Fruit fly (Drosophila melanogaster) whole organism, embryonic: ENCODE measurements around the gene CG1632.

Experiments
- Adf1 ChIP-seq: fragments of 200-800 bp; sonication (Bioruptor generic); IDR thresholded peaks from 2 replicates; pipeline ENCODE4 v1.3.6; 2022; ENCODE audit warnings: missing biosample characterization, missing genetic modification characterization
- Bgb ChIP-seq: fragments of 200-800 bp; sonication (Bioruptor generic); IDR thresholded peaks from 2 replicates; pipeline ENCODE4 v1.3.6; 2022; ENCODE audit warnings: missing biosample characterization, missing genetic modification characterization; ENCODE audit not compliant: partially characterized antibody
- BtbVII ChIP-seq: fragments of 200-800 bp; sonication (Bioruptor generic); optimal IDR thresholded peaks from 3 replicates; lab custom pipeline; 2017; ENCODE audit warnings: missing biosample characterization, mild to moderate bottlenecking, missing genetic modification characterization
- Bteb2 ChIP-seq: fragments of 200-800 bp; sonication (Bioruptor generic); optimal IDR thresholded peaks from 2 replicates; lab custom pipeline; 2016; ENCODE audit warnings: missing biosample characterization, missing genetic modification characterization
- CG10267 ChIP-seq: fragments of 200-800 bp; sonication (Bioruptor generic); optimal IDR thresholded peaks from 2 replicates; lab custom pipeline; 2018; ENCODE audit warnings: missing biosample characterization, mild to moderate bottlenecking, missing genetic modification characterization, moderate library complexity
- CG10462 ChIP-seq: fragments of 200-800 bp; sonication (Bioruptor generic); optimal IDR thresholded peaks from 2 replicates; lab custom pipeline; 2016; ENCODE audit warnings: missing biosample characterization, missing genetic modification characterization
- CG11504 ChIP-seq: fragments of 200-800 bp; sonication (Bioruptor generic); optimal IDR thresholded peaks from 3 replicates; lab custom pipeline; 2019; ENCODE audit warnings: missing biosample characterization, mild to moderate bottlenecking, missing genetic modification characterization, moderate library complexity
- CG11723 ChIP-seq: fragments of 200-800 bp; sonication (Bioruptor generic); optimal IDR thresholded peaks from 2 replicates; lab custom pipeline; 2017; ENCODE audit warnings: missing biosample characterization, mild to moderate bottlenecking, missing genetic modification characterization
- CG13123 ChIP-seq: fragments of 200-800 bp; sonication (Bioruptor generic); optimal IDR thresholded peaks from 2 replicates; lab custom pipeline; 2016; ENCODE audit warnings: missing biosample characterization, missing genetic modification characterization
- CG13894 ChIP-seq: fragments of 200-800 bp; sonication (Bioruptor generic); optimal IDR thresholded peaks from 3 replicates; lab custom pipeline; 2018; ENCODE audit warnings: missing biosample characterization, mild to moderate bottlenecking, missing genetic modification characterization, moderate library complexity
- CG14050 ChIP-seq: fragments of 200-800 bp; sonication (Bioruptor generic); IDR thresholded peaks from 3 replicates; pipeline ENCODE4 v1.3.6; 2022; ENCODE audit warnings: missing biosample characterization, missing genetic modification characterization
- CG15601 ChIP-seq: fragments of 200-800 bp; sonication (Bioruptor generic); optimal IDR thresholded peaks from 3 replicates; lab custom pipeline; 2019; ENCODE audit warnings: missing biosample characterization, mild to moderate bottlenecking, missing genetic modification characterization, moderate library complexity
- CG15696 ChIP-seq: fragments of 200-800 bp; sonication (Bioruptor generic); optimal IDR thresholded peaks from 2 replicates; lab custom pipeline; 2019; ENCODE audit warnings: missing biosample characterization, mild to moderate bottlenecking, missing genetic modification characterization, moderate library complexity
- CG18764 ChIP-seq: fragments of 200-800 bp; sonication (Bioruptor generic); optimal IDR thresholded peaks from 3 replicates; lab custom pipeline; 2016; ENCODE audit warnings: missing biosample characterization, missing genetic modification characterization
- CG2889 ChIP-seq: fragments of 200-800 bp; sonication (Bioruptor generic); IDR thresholded peaks from 3 replicates; pipeline ENCODE4 v1.3.6; 2022; ENCODE audit warnings: missing biosample characterization, missing genetic modification characterization
- CG31224 ChIP-seq: fragments of 200-800 bp; sonication (Bioruptor generic); IDR thresholded peaks from 2 replicates; pipeline ENCODE4 v1.3.6; 2022; ENCODE audit warnings: missing biosample characterization, missing genetic modification characterization
- CG3407 ChIP-seq: fragments of 200-800 bp; sonication (Bioruptor generic); optimal IDR thresholded peaks from 2 replicates; lab custom pipeline; 2018; ENCODE audit warnings: missing biosample characterization, mild to moderate bottlenecking, missing genetic modification characterization
- CG3838 ChIP-seq: fragments of 200-800 bp; sonication (Bioruptor generic); optimal IDR thresholded peaks from 3 replicates; lab custom pipeline; 2016; ENCODE audit warnings: missing biosample characterization, missing genetic modification characterization
- CG4617 ChIP-seq: fragments of 200-800 bp; sonication (Bioruptor generic); optimal IDR thresholded peaks from 3 replicates; lab custom pipeline; 2016; ENCODE audit warnings: missing biosample characterization, missing genetic modification characterization, borderline replicate concordance
- CG4730 ChIP-seq: fragments of 200-800 bp; sonication (Bioruptor generic); IDR thresholded peaks from 2 replicates; pipeline ENCODE4 v1.3.6; 2022; ENCODE audit warnings: missing biosample characterization, missing genetic modification characterization
- CG5245 ChIP-seq: fragments of 200-800 bp; sonication (Bioruptor generic); optimal IDR thresholded peaks from 3 replicates; lab custom pipeline; 2016; ENCODE audit warnings: missing biosample characterization, missing genetic modification characterization
- CG6254 ChIP-seq: fragments of 200-800 bp; sonication (Bioruptor generic); optimal IDR thresholded peaks from 3 replicates; lab custom pipeline; 2017; ENCODE audit warnings: mild to moderate bottlenecking, missing biosample characterization, missing genetic modification reagents, missing genetic modification characterization
- CrebB ChIP-seq: fragments of 200-800 bp; sonication (Bioruptor generic); optimal IDR thresholded peaks from 3 replicates; lab custom pipeline; 2018; ENCODE audit warnings: missing biosample characterization, mild to moderate bottlenecking, missing genetic modification characterization
- Dll ChIP-seq: fragments of 200-800 bp; sonication (Bioruptor generic); IDR thresholded peaks from 4 replicates; pipeline ENCODE4 v1.3.6; 2022; ENCODE audit warnings: missing biosample characterization, missing genetic modification characterization; ENCODE audit not compliant: partially characterized antibody
- ERR ChIP-seq: fragments of 200-800 bp; sonication (Bioruptor generic); optimal IDR thresholded peaks from 2 replicates; lab custom pipeline; 2016; ENCODE audit warnings: missing biosample characterization, missing genetic modification characterization
- Eip74EF ChIP-seq, 2 experiments: fragments of 200-800 bp in 1 of 2; fragments of >200 bp in 1 of 2; sonication (Bioruptor generic) in 1 of 2; optimal IDR thresholded peaks; 2 replicates each; lab custom pipeline; 2017 to 2019; ENCODE audit warnings: missing biosample characterization in 2 of 2, missing genetic modification characterization in 2 of 2, mild to moderate bottlenecking in 1 of 2, moderate library complexity in 1 of 2
- Fer3 ChIP-seq: fragments of 200-800 bp; sonication (Bioruptor generic); optimal IDR thresholded peaks from 2 replicates; lab custom pipeline; 2018; ENCODE audit warnings: missing biosample characterization, mild to moderate bottlenecking, missing genetic modification characterization, moderate library complexity
- Hmx ChIP-seq: fragments of 200-800 bp; sonication (Bioruptor generic); optimal IDR thresholded peaks from 2 replicates; lab custom pipeline; 2016; ENCODE audit warnings: missing biosample characterization, missing genetic modification characterization
- Hr3 ChIP-seq: fragments of 200-800 bp; sonication (Bioruptor generic); optimal IDR thresholded peaks from 3 replicates; lab custom pipeline; 2016; ENCODE audit warnings: missing biosample characterization, missing genetic modification characterization
- Lhr ChIP-seq: fragments of 200-800 bp; sonication (Bioruptor generic); optimal IDR thresholded peaks from 3 replicates; lab custom pipeline; 2017; ENCODE audit warnings: mild to moderate bottlenecking, missing biosample characterization, missing genetic modification reagents, missing genetic modification characterization
- NK7.1 ChIP-seq: fragments of 200-800 bp; sonication (Bioruptor generic); optimal IDR thresholded peaks from 3 replicates; lab custom pipeline; 2016; ENCODE audit warnings: missing biosample characterization, missing genetic modification characterization
- Nf-YB ChIP-seq: fragments of 200-800 bp; sonication (Bioruptor generic); optimal IDR thresholded peaks from 3 replicates; lab custom pipeline; 2019; ENCODE audit warnings: missing biosample characterization, mild to moderate bottlenecking, missing genetic modification characterization, moderate library complexity
- Opbp ChIP-seq: fragments of 200-800 bp; sonication (Bioruptor generic); IDR thresholded peaks from 3 replicates; pipeline ENCODE4 v1.3.6; 2022; ENCODE audit warnings: missing biosample characterization, missing genetic modification characterization; ENCODE audit not compliant: partially characterized antibody
- PHDP ChIP-seq: fragments of 200-800 bp; sonication (Bioruptor generic); optimal IDR thresholded peaks from 3 replicates; lab custom pipeline; 2018; ENCODE audit warnings: missing biosample characterization, mild to moderate bottlenecking, missing genetic modification characterization, moderate library complexity
- Sry-β ChIP-seq: fragments of 200-800 bp; sonication (Bioruptor generic); optimal IDR thresholded peaks from 2 replicates; lab custom pipeline; 2018; ENCODE audit warnings: missing biosample characterization, mild to moderate bottlenecking, missing genetic modification characterization, moderate library complexity
- btn ChIP-seq: fragments of 200-800 bp; sonication (Bioruptor generic); optimal IDR thresholded peaks from 2 replicates; lab custom pipeline; 2016; ENCODE audit warnings: missing biosample characterization, missing genetic modification characterization
- cato ChIP-seq: fragments of 200-800 bp; sonication (Bioruptor generic); optimal IDR thresholded peaks from 2 replicates; lab custom pipeline; 2016; ENCODE audit warnings: missing biosample characterization, missing genetic modification characterization, borderline replicate concordance
- caup ChIP-seq: fragments of 200-800 bp; sonication (Bioruptor generic); optimal IDR thresholded peaks from 3 replicates; lab custom pipeline; 2017; ENCODE audit warnings: missing biosample characterization, mild to moderate bottlenecking, missing genetic modification characterization, moderate library complexity; ENCODE audit not compliant: severe bottlenecking
- disco-r ChIP-seq: fragments of 200-800 bp; sonication (Bioruptor generic); optimal IDR thresholded peaks from 2 replicates; lab custom pipeline; 2016; ENCODE audit warnings: missing biosample characterization, missing genetic modification characterization
- eyg ChIP-seq: fragments of 200-800 bp; sonication (Bioruptor generic); optimal IDR thresholded peaks from 3 replicates; lab custom pipeline; 2016; ENCODE audit warnings: missing biosample characterization, missing genetic modification characterization
- fd102C ChIP-seq: fragments of 200-800 bp; sonication (Bioruptor generic); optimal IDR thresholded peaks from 2 replicates; lab custom pipeline; 2018; ENCODE audit warnings: missing biosample characterization, mild to moderate bottlenecking, missing genetic modification characterization, moderate library complexity
- fru ChIP-seq: fragments of >200 bp; optimal IDR thresholded peaks from 2 replicates; lab custom pipeline; 2017
- jigr1 ChIP-seq: fragments of 200-800 bp; sonication (Bioruptor generic); IDR thresholded peaks from 3 replicates; pipeline ENCODE4 v1.3.6; 2022; ENCODE audit warnings: missing biosample characterization, missing genetic modification characterization
- kah ChIP-seq: fragments of 200-800 bp; sonication (Bioruptor generic); optimal IDR thresholded peaks from 2 replicates; lab custom pipeline; 2018; ENCODE audit warnings: missing biosample characterization, mild to moderate bottlenecking, missing genetic modification characterization
- klu ChIP-seq: fragments of 200-800 bp; sonication (Bioruptor generic); IDR thresholded peaks from 2 replicates; pipeline ENCODE4 v1.3.6; 2022; ENCODE audit warnings: missing biosample characterization, missing genetic modification characterization
- peb ChIP-seq: fragments of 200-800 bp; sonication (Bioruptor generic); IDR thresholded peaks from 2 replicates; pipeline ENCODE4 v1.3.6; 2022; ENCODE audit warnings: missing biosample characterization, missing genetic modification characterization
- sim ChIP-seq: fragments of 200-800 bp; sonication (Bioruptor generic); IDR thresholded peaks from 2 replicates; pipeline ENCODE4 v1.3.6; 2022; ENCODE audit warnings: missing biosample characterization, missing genetic modification characterization
- slp2 ChIP-seq: fragments of 200-800 bp; sonication (Bioruptor generic); optimal IDR thresholded peaks from 2 replicates; lab custom pipeline; 2016; ENCODE audit warnings: missing biosample characterization, missing genetic modification characterization
- so ChIP-seq: fragments of 200-800 bp; sonication (Bioruptor generic); IDR thresholded peaks from 3 replicates; pipeline ENCODE4 v1.3.6; 2022; ENCODE audit warnings: missing biosample characterization, missing genetic modification characterization

Gene CG1632

DNA sequence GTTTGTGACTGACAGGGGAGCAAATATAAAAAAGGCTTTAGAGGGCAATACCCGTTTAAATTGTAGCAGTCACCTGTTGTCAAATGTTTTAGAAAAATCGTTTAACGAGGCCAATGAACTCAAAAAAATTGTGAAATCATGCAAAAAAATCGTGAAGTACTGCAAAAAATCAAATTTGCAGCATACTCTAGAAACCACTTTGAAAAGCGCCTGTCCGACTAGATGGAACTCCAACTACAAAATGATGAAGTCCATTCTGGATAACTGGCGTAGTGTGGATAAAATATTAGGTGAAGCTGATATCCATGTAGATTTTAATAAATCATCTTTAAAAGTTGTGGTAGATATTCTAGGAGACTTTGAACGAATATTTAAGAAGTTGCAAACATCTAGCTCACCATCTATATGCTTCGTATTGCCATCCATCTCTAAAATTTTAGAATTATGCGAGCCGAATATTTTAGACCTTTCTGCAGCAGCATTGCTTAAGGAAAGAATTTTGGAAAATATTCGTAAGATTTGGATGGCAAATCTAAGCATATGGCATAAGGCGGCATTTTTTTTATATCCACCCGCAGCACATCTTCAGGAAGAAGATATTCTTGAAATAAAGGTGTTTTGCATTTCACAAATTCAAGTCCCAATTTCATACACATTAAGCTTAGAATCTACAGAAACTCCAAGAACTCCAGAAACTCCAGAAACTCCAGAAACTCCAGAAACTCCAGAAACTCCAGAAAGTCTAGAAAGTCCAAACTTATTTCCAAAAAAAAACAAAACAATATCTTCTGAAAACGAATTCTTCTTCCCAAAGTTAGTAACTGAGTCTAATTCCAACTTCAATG is 42.2 kb downstream of the CG1632 start (continued):
- no peak for TF ChIP-seq CG6254 (GFP tag; lab: Kevin White, UChicago)
- TF ChIP-seq kah (GFP tag; lab: Kevin White, UChicago): no peak
- TF ChIP-seq Sry-β (GFP tag; lab: Kevin White, UChicago): no peak
- no peak for TF ChIP-seq slp2 (GFP tag; lab: Kevin White, UChicago)
- TF ChIP-seq peb (GFP tag; lab: Robert Waterston, UW): no peak
- TF ChIP-seq ERR (GFP tag; lab: Kevin White, UChicago): no peak
- TF ChIP-seq disco-r: no peak
- no peak for TF ChIP-seq CG15696 (tag; lab: Kevin White, UChicago)
- no peak for TF ChIP-seq Nf-YB (GFP tag; lab: Kevin White, UChicago)
- TF ChIP-seq Lhr (GFP tag; lab: Kevin White, UChicago): no peak
- TF ChIP-seq PHDP (tag; lab: Kevin White, UChicago): no peak
- TF ChIP-seq CG2889 (GFP tag; lab: Robert Waterston, UW): no peak
- TF ChIP-seq CG15601 (tag; lab: Kevin White, UChicago): no peak
- no peak for TF ChIP-seq NK7.1 (GFP tag; lab: Kevin White, UChicago)
- no peak for TF ChIP-seq CG3838 (GFP tag; lab: Kevin White, UChicago)
- no peak for TF ChIP-seq jigr1 (GFP tag; lab: Robert Waterston, UW)
- TF ChIP-seq CG4730 (GFP tag; lab: Robert Waterston, UW): no peak
- TF ChIP-seq caup (GFP tag; lab: Kevin White, UChicago): no peak
- no peak for TF ChIP-seq Bteb2 (GFP tag; lab: Kevin White, UChicago)
- TF ChIP-seq eyg (GFP tag; lab: Kevin White, UChicago): no peak
- TF ChIP-seq fd102C (GFP tag; lab: Kevin White, UChicago): peak; percentile 35
- no peak for TF ChIP-seq CG10267 (tag; lab: Kevin White, UChicago)
- TF ChIP-seq sim (GFP tag; lab: Robert Waterston, UW): no peak
- TF ChIP-seq Bgb: no peak
- TF ChIP-seq CG10462 (GFP tag; lab: Kevin White, UChicago): no peak
- no peak for TF ChIP-seq CG3407 (GFP tag; lab: Kevin White, UChicago)
- TF ChIP-seq CG14050 (GFP tag; lab: Robert Waterston, UW): no peak
- TF ChIP-seq CG18764 (GFP tag; lab: Kevin White, UChicago): peak; percentile 76
- no peak for TF ChIP-seq CG11504 (tag; lab: Kevin White, UChicago)
- no peak for TF ChIP-seq BtbVII (GFP tag; lab: Kevin White, UChicago)
- TF ChIP-seq CG13123 (GFP tag; lab: Kevin White, UChicago): peak; percentile 7
- TF ChIP-seq Eip74EF (GFP tag; optimal IDR thresholded peaks at IDR 0.05; lab: Kevin White, UChicago): peak in 1 of 2 experiments; percentile 76
- no peak for TF ChIP-seq CG31224
- TF ChIP-seq cato (GFP tag; lab: Kevin White, UChicago): peak; percentile 1
- no peak for TF ChIP-seq CG5245 (GFP tag; lab: Kevin White, UChicago)
- TF ChIP-seq CG13894 (tag; lab: Kevin White, UChicago): no peak
- TF ChIP-seq Hmx (GFP tag; lab: Kevin White, UChicago): no peak
- TF ChIP-seq CG4617 (GFP tag; lab: Kevin White, UChicago): no peak
- TF ChIP-seq Opbp: no peak
- TF ChIP-seq Fer3: no peak
- TF ChIP-seq CrebB (tag; lab: Kevin White, UChicago): no peak
- TF ChIP-seq Dll (GFP tag; lab: Robert Waterston, UW): no peak
- no peak for TF ChIP-seq klu (GFP tag; lab: Robert Waterston, UW)
- TF ChIP-seq so (GFP tag; lab: Robert Waterston, UW): no peak
- no peak for TF ChIP-seq Adf1 (GFP tag; lab: Robert Waterston, UW)
- no peak for TF ChIP-seq btn
- no peak for TF ChIP-seq fru (lab: Kevin White, UChicago)
- TF ChIP-seq Hr3 (GFP tag; lab: Kevin White, UChicago): no peak
- no peak for TF ChIP-seq CG11723 (GFP tag; lab: Kevin White, UChicago)
